Fruit fly (Drosophila melanogaster) whole organism, embryonic: ENCODE measurements around the gene CG32225.

Experiments
- Atf-2 ChIP-seq: fragments of 200-800 bp; sonication (Bioruptor generic); optimal IDR thresholded peaks from 2 replicates; lab custom pipeline; 2016; ENCODE audit warnings: missing biosample characterization, missing genetic modification characterization
- Atf3 ChIP-seq: fragments of 200-800 bp; sonication (Bioruptor generic); optimal IDR thresholded peaks from 3 replicates; lab custom pipeline; 2016; ENCODE audit warnings: missing biosample characterization, missing genetic modification characterization
- Bdp1 ChIP-seq: fragments of 200-800 bp; sonication (Bioruptor generic); optimal IDR thresholded peaks from 3 replicates; lab custom pipeline; 2016; ENCODE audit warnings: missing biosample characterization, missing genetic modification characterization
- CG10462 ChIP-seq: fragments of 200-800 bp; sonication (Bioruptor generic); optimal IDR thresholded peaks from 2 replicates; lab custom pipeline; 2016; ENCODE audit warnings: missing biosample characterization, missing genetic modification characterization
- CG10565 ChIP-seq: fragments of 200-800 bp; sonication (Bioruptor generic); optimal IDR thresholded peaks from 3 replicates; lab custom pipeline; 2016; ENCODE audit warnings: missing biosample characterization, mild to moderate bottlenecking, missing genetic modification characterization
- CG10979 ChIP-seq: fragments of 200-800 bp; sonication (Bioruptor generic); optimal IDR thresholded peaks from 2 replicates; lab custom pipeline; 2018; ENCODE audit warnings: missing biosample characterization, mild to moderate bottlenecking, missing genetic modification characterization, moderate library complexity
- CG11247 ChIP-seq: fragments of 200-800 bp; sonication (Bioruptor generic); IDR thresholded peaks from 2 replicates; pipeline ENCODE4 v1.3.6; 2022; ENCODE audit warnings: missing biosample characterization, missing genetic modification characterization
- CG11504 ChIP-seq: fragments of 200-800 bp; sonication (Bioruptor generic); optimal IDR thresholded peaks from 3 replicates; lab custom pipeline; 2019; ENCODE audit warnings: missing biosample characterization, mild to moderate bottlenecking, missing genetic modification characterization, moderate library complexity
- CG12219 ChIP-seq: fragments of 200-800 bp; sonication (Bioruptor generic); optimal IDR thresholded peaks from 3 replicates; lab custom pipeline; 2018; ENCODE audit warnings: missing biosample characterization, mild to moderate bottlenecking, missing genetic modification characterization
- CG13123 ChIP-seq: fragments of 200-800 bp; sonication (Bioruptor generic); optimal IDR thresholded peaks from 2 replicates; lab custom pipeline; 2016; ENCODE audit warnings: missing biosample characterization, missing genetic modification characterization
- CG13894 ChIP-seq: fragments of 200-800 bp; sonication (Bioruptor generic); optimal IDR thresholded peaks from 3 replicates; lab custom pipeline; 2018; ENCODE audit warnings: missing biosample characterization, mild to moderate bottlenecking, missing genetic modification characterization, moderate library complexity
- CG14050 ChIP-seq: fragments of 200-800 bp; sonication (Bioruptor generic); IDR thresholded peaks from 3 replicates; pipeline ENCODE4 v1.3.6; 2022; ENCODE audit warnings: missing biosample characterization, missing genetic modification characterization
- CG1603 ChIP-seq: fragments of 200-800 bp; sonication (Bioruptor generic); optimal IDR thresholded peaks from 2 replicates; lab custom pipeline; 2019; ENCODE audit warnings: missing biosample characterization, mild to moderate bottlenecking, missing genetic modification characterization, moderate library complexity
- CG17568 ChIP-seq: fragments of 200-800 bp; sonication (Bioruptor generic); optimal IDR thresholded peaks from 2 replicates; lab custom pipeline; 2018; ENCODE audit warnings: missing biosample characterization, mild to moderate bottlenecking, missing genetic modification characterization, moderate library complexity
- CG17612 ChIP-seq: fragments of 200-800 bp; sonication (Bioruptor generic); IDR thresholded peaks from 2 replicates; pipeline ENCODE4 v1.3.6; 2022; ENCODE audit warnings: missing biosample characterization, missing genetic modification characterization
- CG2889 ChIP-seq: fragments of 200-800 bp; sonication (Bioruptor generic); IDR thresholded peaks from 3 replicates; pipeline ENCODE4 v1.3.6; 2022; ENCODE audit warnings: missing biosample characterization, missing genetic modification characterization
- CG34376 ChIP-seq: fragments of 200-800 bp; sonication (Bioruptor generic); optimal IDR thresholded peaks from 2 replicates; lab custom pipeline; 2018; ENCODE audit warnings: missing biosample characterization, mild to moderate bottlenecking, missing genetic modification characterization
- CG4282 ChIP-seq: fragments of 200-800 bp; sonication (Bioruptor generic); optimal IDR thresholded peaks from 2 replicates; lab custom pipeline; 2016; ENCODE audit warnings: missing biosample characterization, missing genetic modification characterization
- CG4360 ChIP-seq: fragments of 200-800 bp; sonication (Bioruptor generic); IDR thresholded peaks from 2 replicates; pipeline ENCODE4 v1.3.6; 2022; ENCODE audit warnings: missing biosample characterization, missing genetic modification characterization
- CG6689 ChIP-seq: fragments of 200-800 bp; sonication (Bioruptor generic); IDR thresholded peaks from 2 replicates; pipeline ENCODE4 v1.3.6; 2022; ENCODE audit warnings: missing biosample characterization, missing genetic modification characterization
- CG7928 ChIP-seq: fragments of 200-800 bp; sonication (Bioruptor generic); optimal IDR thresholded peaks from 2 replicates; lab custom pipeline; 2017; ENCODE audit warnings: missing biosample characterization, mild to moderate bottlenecking, missing genetic modification characterization
- CG9932 ChIP-seq: fragments of 200-800 bp; sonication (Bioruptor generic); IDR thresholded peaks from 2 replicates; pipeline ENCODE4 v1.3.6; 2022; ENCODE audit warnings: missing biosample characterization, missing genetic modification characterization
- Chrac-16 ChIP-seq: fragments of 200-800 bp; sonication (Bioruptor generic); optimal IDR thresholded peaks from 3 replicates; lab custom pipeline; 2016; ENCODE audit warnings: missing biosample characterization, missing genetic modification characterization
- Dp ChIP-seq: fragments of 200-800 bp; sonication (Bioruptor generic); optimal IDR thresholded peaks from 2 replicates; lab custom pipeline; 2018; ENCODE audit warnings: missing biosample characterization, mild to moderate bottlenecking, missing genetic modification characterization, moderate library complexity
- Ets65A ChIP-seq: fragments of 200-800 bp; sonication (Bioruptor generic); peaks from one replicate; lab custom pipeline; 2016; ENCODE audit warnings: missing biosample characterization, missing genetic modification characterization
- Fer2 ChIP-seq: fragments of 200-800 bp; sonication (Bioruptor generic); optimal IDR thresholded peaks from 2 replicates; lab custom pipeline; 2018; ENCODE audit warnings: missing biosample characterization, mild to moderate bottlenecking, missing genetic modification characterization, moderate library complexity
- H15 ChIP-seq: fragments of 200-800 bp; sonication (Bioruptor generic); IDR thresholded peaks from 3 replicates; pipeline ENCODE4 v1.3.6; 2022; ENCODE audit warnings: missing biosample characterization, missing genetic modification characterization
- Hmr ChIP-seq: fragments of 200-800 bp; sonication (Bioruptor generic); optimal IDR thresholded peaks from 3 replicates; lab custom pipeline; 2017; ENCODE audit warnings: mild to moderate bottlenecking, missing biosample characterization, missing genetic modification reagents, missing genetic modification characterization
- MBD-R2 ChIP-seq: fragments of 200-800 bp; sonication (Bioruptor generic); IDR thresholded peaks from 2 replicates; pipeline ENCODE4 v1.3.6; 2022; ENCODE audit warnings: missing biosample characterization, missing genetic modification characterization
- NfI ChIP-seq: fragments of 200-800 bp; sonication (Bioruptor generic); optimal IDR thresholded peaks from 3 replicates; lab custom pipeline; 2018; ENCODE audit warnings: missing biosample characterization, mild to moderate bottlenecking, missing genetic modification characterization, moderate library complexity
- Oaz ChIP-seq: fragments of 200-800 bp; sonication (Bioruptor generic); IDR thresholded peaks from 2 replicates; pipeline ENCODE4 v1.3.6; 2022; ENCODE audit warnings: missing biosample characterization, missing genetic modification characterization
- Opbp ChIP-seq: fragments of 200-800 bp; sonication (Bioruptor generic); IDR thresholded peaks from 3 replicates; pipeline ENCODE4 v1.3.6; 2022; ENCODE audit warnings: missing biosample characterization, missing genetic modification characterization; ENCODE audit not compliant: partially characterized antibody
- Poxn ChIP-seq: fragments of 200-800 bp; sonication (Bioruptor generic); IDR thresholded peaks from 2 replicates; pipeline ENCODE4 v1.3.6; 2022; ENCODE audit warnings: missing biosample characterization, missing genetic modification characterization
- Rfx ChIP-seq: fragments of 200-800 bp; sonication (Bioruptor generic); IDR thresholded peaks from 2 replicates; pipeline ENCODE4 v1.3.6; 2022; ENCODE audit warnings: missing biosample characterization, missing genetic modification characterization
- Side ChIP-seq: fragments of 200-800 bp; sonication (Bioruptor generic); optimal IDR thresholded peaks from 2 replicates; lab custom pipeline; 2016; ENCODE audit warnings: missing biosample characterization, missing genetic modification characterization
- ap ChIP-seq: fragments of 200-800 bp; sonication (Bioruptor generic); IDR thresholded peaks from 2 replicates; pipeline ENCODE4 v1.3.6; 2022; ENCODE audit warnings: missing biosample characterization, missing genetic modification characterization
- ara ChIP-seq: fragments of 200-800 bp; sonication (Bioruptor generic); IDR thresholded peaks from 2 replicates; pipeline ENCODE4 v1.3.6; 2022; ENCODE audit warnings: missing biosample characterization, missing genetic modification characterization
- ase ChIP-seq: fragments of 200-800 bp; sonication (Bioruptor generic); IDR thresholded peaks from 3 replicates; pipeline ENCODE4 v1.3.6; 2022; ENCODE audit warnings: missing biosample characterization, missing genetic modification characterization
- ato ChIP-seq: fragments of 200-800 bp; sonication (Bioruptor generic); IDR thresholded peaks from 2 replicates; pipeline ENCODE4 v1.3.6; 2022; ENCODE audit warnings: missing biosample characterization, missing genetic modification characterization; ENCODE audit not compliant: partially characterized antibody
- cas ChIP-seq: fragments of 200-800 bp; sonication (Bioruptor generic); IDR thresholded peaks from 2 replicates; pipeline ENCODE4 v1.3.6; 2022; ENCODE audit warnings: missing biosample characterization, missing genetic modification characterization
- chinmo ChIP-seq: fragments of 200-800 bp; sonication (Bioruptor generic); IDR thresholded peaks from 4 replicates; pipeline ENCODE4 v1.3.6; 2022; ENCODE audit warnings: missing biosample characterization, missing genetic modification characterization; ENCODE audit not compliant: partially characterized antibody
- h ChIP-seq: fragments of >200 bp; optimal IDR thresholded peaks from 2 replicates; lab custom pipeline; 2017
- her ChIP-seq: fragments of 200-800 bp; sonication (Bioruptor generic); optimal IDR thresholded peaks from 2 replicates; lab custom pipeline; 2016; ENCODE audit warnings: missing biosample characterization, missing genetic modification characterization
- knrl ChIP-seq: fragments of 200-800 bp; sonication (Bioruptor generic); IDR thresholded peaks from 3 replicates; pipeline ENCODE4 v1.3.6; 2022; ENCODE audit warnings: missing biosample characterization, missing genetic modification characterization; ENCODE audit not compliant: partially characterized antibody
- odd ChIP-seq: fragments of 200-800 bp; sonication (Bioruptor generic); optimal IDR thresholded peaks from 2 replicates; lab custom pipeline; 2017; ENCODE audit warnings: missing biosample characterization, mild to moderate bottlenecking, missing genetic modification characterization
- pfk ChIP-seq: fragments of 200-800 bp; sonication (Bioruptor generic); optimal IDR thresholded peaks from 2 replicates; lab custom pipeline; 2018; ENCODE audit warnings: missing biosample characterization, mild to moderate bottlenecking, missing genetic modification characterization, moderate library complexity
- sd ChIP-seq: fragments of 200-800 bp; sonication (Bioruptor generic); optimal IDR thresholded peaks from 3 replicates; lab custom pipeline; 2018; ENCODE audit warnings: missing biosample characterization, mild to moderate bottlenecking, missing genetic modification characterization, moderate library complexity
- sim ChIP-seq: fragments of 200-800 bp; sonication (Bioruptor generic); IDR thresholded peaks from 2 replicates; pipeline ENCODE4 v1.3.6; 2022; ENCODE audit warnings: missing biosample characterization, missing genetic modification characterization
- stwl ChIP-seq: fragments of 200-800 bp; sonication (Bioruptor generic); optimal IDR thresholded peaks from 3 replicates; lab custom pipeline; 2018; ENCODE audit warnings: missing biosample characterization, mild to moderate bottlenecking, missing genetic modification characterization, moderate library complexity
- sug ChIP-seq: fragments of 200-800 bp; optimal IDR thresholded peaks from 2 replicates; lab custom pipeline; 2019; ENCODE audit warnings: missing biosample characterization, mild to moderate bottlenecking, missing genetic modification characterization, moderate library complexity
- toy ChIP-seq: fragments of 200-800 bp; sonication (Bioruptor generic); IDR thresholded peaks from 2 replicates; pipeline ENCODE4 v1.3.6; 2022; ENCODE audit warnings: missing biosample characterization, missing genetic modification characterization
- zfh1 ChIP-seq: fragments of 200-800 bp; sonication (Bioruptor generic); IDR thresholded peaks from 3 replicates; pipeline ENCODE4 v1.3.6; 2022; ENCODE audit warnings: missing biosample characterization, missing genetic modification characterization

The CG32225 gene

DNA sequence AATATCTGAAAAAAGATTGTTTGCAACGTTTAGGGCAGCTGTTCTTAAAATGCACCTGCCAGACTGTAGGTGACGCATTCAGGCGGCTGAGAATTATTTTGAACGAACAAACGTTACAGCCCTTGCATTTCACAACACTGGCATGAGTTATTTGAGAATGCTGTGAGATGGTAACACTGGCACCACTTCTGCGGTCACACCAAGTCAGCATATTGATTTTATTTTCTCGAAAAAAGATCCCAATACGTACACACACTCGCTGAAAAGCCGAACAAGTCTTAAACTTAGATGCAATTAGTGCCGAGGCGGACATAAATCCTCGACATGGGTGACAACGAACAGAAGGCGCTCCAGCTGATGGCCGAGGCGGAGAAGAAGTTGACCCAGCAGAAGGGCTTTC is 7.4 kb upstream of the CG32225 start, which contains the start of gene alphaSnap (continued):
- TF ChIP-seq CG34376 (no peak), h (no peak), CG2889 (GFP tag; lab: Robert Waterston, UW) (no peak), CG12219 (no peak), cas (GFP tag; lab: Robert Waterston, UW) (no peak), CG7928 (GFP tag; lab: Kevin White, UChicago) (no peak), MBD-R2 (GFP tag; lab: Robert Waterston, UW) (peak; percentile 83), ase (no peak), CG9932 (peak; percentile 43; the same call in 1 of the 2 replicates), CG11504 (no peak), CG4360 (peak; percentile 6; the same call in 1 of the 2 replicates), CG14050 (GFP tag; lab: Robert Waterston, UW) (no peak), Atf3 (no peak), pfk (GFP tag; lab: Kevin White, UChicago) (no peak), CG10565 (GFP tag; lab: Kevin White, UChicago) (no peak), CG6689 (GFP tag; lab: Robert Waterston, UW) (no peak), CG13123 (GFP tag; lab: Kevin White, UChicago) (no peak), her (GFP tag; lab: Kevin White, UChicago) (peak; percentile 20), Bdp1 (peak; percentile 6), Side (no peak), toy (GFP tag; lab: Robert Waterston, UW) (no peak), CG11247 (GFP tag; lab: Robert Waterston, UW) (no peak), odd (no peak), sug (tag; lab: Kevin White, UChicago) (peak; percentile 39), ap (GFP tag; lab: Robert Waterston, UW) (no peak), ara (0 out of 2 replicates have a peak, but pooled peaks have one; percentile 10), stwl (tag; lab: Kevin White, UChicago) (peak; percentile 94), Dp (peak; percentile 78), zfh1 (GFP tag; lab: Robert Waterston, UW) (0 out of 3 replicates have a peak, but pooled peaks have one; percentile 9), Rfx (GFP tag; lab: Robert Waterston, UW) (peak; percentile 61), Oaz (GFP tag; lab: Robert Waterston, UW) (no peak), NfI (GFP tag; lab: Kevin White, UChicago) (peak; percentile 38), CG10979 (tag; lab: Kevin White, UChicago) (peak; percentile 9), Chrac-16 (GFP tag; lab: Kevin White, UChicago) (no peak), CG13894 (tag; lab: Kevin White, UChicago) (peak; percentile 0), sim (no peak), knrl (GFP tag; lab: Robert Waterston, UW) (peak; percentile 30; the same call in 1 of the 3 replicates), Poxn (GFP tag; lab: Robert Waterston, UW) (no peak), H15 (GFP tag; lab: Robert Waterston, UW) (0 out of 3 replicates have a peak, but pooled peaks have one; percentile 30), CG17568 (GFP tag; lab: Kevin White, UChicago) (no peak), chinmo (no peak), Ets65A (GFP tag; lab: Kevin White, UChicago) (peak; percentile 92), Hmr (GFP tag; lab: Kevin White, UChicago) (peak; percentile 57), ato (no peak), CG17612 (no peak), CG4282 (GFP tag; lab: Kevin White, UChicago) (no peak), Atf-2 (GFP tag; lab: Kevin White, UChicago) (no peak), sd (no peak), Opbp (GFP tag; lab: Robert Waterston, UW) (peak; percentile 56; the same call in 1 of the 3 replicates), Fer2 (tag; lab: Kevin White, UChicago) (no peak), CG10462 (GFP tag; lab: Kevin White, UChicago) (no peak), CG1603 (tag; lab: Kevin White, UChicago) (peak; percentile 74)
